Fruit fly (Drosophila melanogaster) whole organism, adult: ENCODE results near the gene Art8.

Experiments used
- CG12768 ChIP-seq: fragments of 200-800 bp; sonication (Bioruptor generic); optimal IDR thresholded peaks from 2 replicates; lab custom pipeline; 2017; ENCODE audit warnings: missing biosample characterization, missing genetic modification characterization, mild to moderate bottlenecking, moderate library complexity, missing genetic modification reagents
- CG33017 ChIP-seq: fragments of 200-800 bp; sonication (Bioruptor generic); optimal IDR thresholded peaks from 2 replicates; lab custom pipeline; 2018; ENCODE audit warnings: missing biosample characterization, mild to moderate bottlenecking, missing genetic modification characterization, moderate library complexity
- CG5204 ChIP-seq: fragments of 200-800 bp; sonication (Bioruptor generic); optimal IDR thresholded peaks from 2 replicates; lab custom pipeline; 2016; ENCODE audit warnings: missing biosample characterization, missing genetic modification characterization
- Crg-1 ChIP-seq: fragments of 200-800 bp; sonication (Bioruptor generic); optimal IDR thresholded peaks from 2 replicates; lab custom pipeline; 2016; ENCODE audit warnings: missing biosample characterization, missing genetic modification characterization
- bab1 ChIP-seq: fragments of 200-800 bp; sonication (Bioruptor generic); optimal IDR thresholded peaks from 3 replicates; lab custom pipeline; 2019; ENCODE audit warnings: missing biosample characterization, mild to moderate bottlenecking, missing genetic modification characterization, moderate library complexity
- cic ChIP-seq: fragments of 200-800 bp; sonication (Bioruptor generic); optimal IDR thresholded peaks from 2 replicates; lab custom pipeline; 2017; ENCODE audit warnings: missing biosample characterization, mild to moderate bottlenecking, missing genetic modification characterization, moderate library complexity
- kay ChIP-seq: fragments of 200-800 bp; sonication (Bioruptor generic); peaks from one replicate; lab custom pipeline; 2016; ENCODE audit warnings: missing biosample characterization, missing genetic modification characterization, borderline replicate concordance

DNA sequence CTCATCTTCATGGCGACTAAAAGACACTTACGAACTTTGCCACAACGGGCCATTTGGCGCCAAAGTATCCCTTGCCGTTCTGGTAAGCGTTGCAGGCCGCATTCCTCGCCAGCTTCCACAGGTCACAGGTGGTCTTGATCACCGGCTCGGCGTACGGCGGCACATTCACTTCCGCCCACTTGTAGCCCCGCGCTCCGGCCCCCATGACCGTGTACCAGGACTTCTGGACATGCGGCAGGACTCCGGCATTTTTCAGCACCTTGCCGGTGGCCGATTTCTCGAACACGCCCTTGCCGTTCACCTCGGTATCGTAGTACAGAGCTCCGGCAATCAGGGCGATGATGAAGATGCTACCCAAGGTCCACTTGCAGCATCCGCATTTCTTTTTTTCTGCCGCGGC, 44.9 kb downstream of the Art8 start:
- TF ChIP-seq Crg-1 (GFP tag; lab: Kevin White, UChicago) (no peak), CG33017 (tag; lab: Kevin White, UChicago) (no peak), kay (GFP tag; lab: Kevin White, UChicago) (no peak), cic (GFP tag; lab: Kevin White, UChicago) (no peak), CG12768 (no peak), CG5204 (GFP tag; lab: Kevin White, UChicago) (no peak), bab1 (GFP tag; lab: Kevin White, UChicago) (no peak)
